Worm (Caenorhabditis elegans): ENCODE data around the gene F45F2.11.

ce11 chrV:8569172-8569571, 48.5 kb upstream of the F45F2.11 start:
- TF ChIP-seq ama-1 (optimal IDR thresholded peaks at IDR 0.05) (no peak), snpc-4 (tag; optimal IDR thresholded peaks at IDR 0.05) (no peak), unc-62 (GFP tag; optimal IDR thresholded peaks at IDR 0.05) (no peak), unc-39 (tag; optimal IDR thresholded peaks at IDR 0.05) (no peak), alr-1 (tag; optimal IDR thresholded peaks at IDR 0.05) (no peak), nhr-77 (tag; optimal IDR thresholded peaks at IDR 0.05) (no peak), aly-2 (tag; optimal IDR thresholded peaks at IDR 0.05) (no peak)
